Fruit fly (Drosophila melanogaster): ENCODE results near the gene CG4116.

CG4116 gene

DNA sequence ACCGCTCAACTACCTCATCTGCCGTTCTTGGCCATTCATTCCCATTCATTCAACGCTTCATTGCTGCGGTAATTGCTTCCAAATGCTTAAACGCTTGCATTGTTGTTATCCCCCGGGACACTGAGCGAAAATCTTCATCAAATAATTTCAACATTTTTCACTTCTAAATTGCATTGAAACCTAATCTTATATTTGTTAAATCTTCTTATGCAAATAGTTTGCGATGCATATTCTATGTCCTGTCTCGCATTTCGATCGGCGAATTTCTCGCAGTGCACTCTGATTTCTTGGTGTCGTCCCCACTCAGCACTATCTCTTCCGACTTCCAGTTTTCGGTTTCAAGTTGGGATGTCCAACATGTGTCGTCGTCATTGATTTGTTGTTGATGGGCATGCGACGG lies 29.6 kb upstream of the CG4116 start (continued):
- TF ChIP-seq CG10959 (GFP tag; IDR thresholded peaks at IDR 0.05) (peak; percentile 97), CG32532 (GFP tag; IDR thresholded peaks at IDR 0.05) (peak; percentile 77), Oaz (GFP tag; IDR thresholded peaks at IDR 0.05) (peak; percentile 67), CG16813 (GFP tag; IDR thresholded peaks at IDR 0.05; ENCODE audit: partially characterized antibody) (no peak), CG13123 (GFP tag; optimal IDR thresholded peaks at IDR 0.05) (peak; percentile 87), Sry-δ (GFP tag; optimal IDR thresholded peaks at IDR 0.05) (peak; percentile 65), gcm (GFP tag; optimal IDR thresholded peaks at IDR 0.05) (peak; percentile 92), ab (GFP tag; optimal IDR thresholded peaks at IDR 0.05) (peak; percentile 71), ap (GFP tag; IDR thresholded peaks at IDR 0.05) (peak; percentile 83), CG5180 (GFP tag; optimal IDR thresholded peaks at IDR 0.05) (peak; percentile 81), Aef1 (GFP tag; IDR thresholded peaks at IDR 0.05) (peak; percentile 83), slou (GFP tag; optimal IDR thresholded peaks at IDR 0.05) (peak; percentile 60), Nf-YC (tag; optimal IDR thresholded peaks at IDR 0.05) (peak; percentile 63), CG1529 (GFP tag; optimal IDR thresholded peaks at IDR 0.05) (peak; percentile 95), scrt (GFP tag; optimal IDR thresholded peaks at IDR 0.05) (peak; percentile 74), cas (GFP tag; IDR thresholded peaks at IDR 0.05) (peak; percentile 51; the same call in 1 of the 2 replicates), knrl (GFP tag; IDR thresholded peaks at IDR 0.05; ENCODE audit: partially characterized antibody) (no peak), pnt (GFP tag; optimal IDR thresholded peaks at IDR 0.05) (peak; percentile 96), ac (GFP tag; optimal IDR thresholded peaks at IDR 0.05) (peak; percentile 90), CG9817 (tag; optimal IDR thresholded peaks at IDR 0.05) (peak; percentile 86), Lim3 (GFP tag; IDR thresholded peaks at IDR 0.05) (peak; percentile 38; the same call in 1 of the 2 replicates), tna (GFP tag; IDR thresholded peaks at IDR 0.05; ENCODE audit: partially characterized antibody) (no peak), Side (GFP tag; optimal IDR thresholded peaks at IDR 0.05) (peak; percentile 94), CG3726 (GFP tag; IDR thresholded peaks at IDR 0.05) (peak; percentile 84; the same call in 2 of the 3 replicates), seq (GFP tag; IDR thresholded peaks at IDR 0.05) (peak; percentile 63), run (tag; optimal IDR thresholded peaks at IDR 0.05) (peak; percentile 68), CoRest (tag; optimal IDR thresholded peaks at IDR 0.05) (peak; percentile 94), CG16779 (GFP tag; IDR thresholded peaks at IDR 0.05) (no peak), Xbp1 (GFP tag; optimal IDR thresholded peaks at IDR 0.05) (peak; percentile 93), CG5953 (GFP tag; IDR thresholded peaks at IDR 0.05) (peak; percentile 77), CG17912 (GFP tag; optimal IDR thresholded peaks at IDR 0.05) (peak; percentile 65), CG2202 (tag; optimal IDR thresholded peaks at IDR 0.05) (peak; percentile 95), CG12744 (GFP tag; optimal IDR thresholded peaks at IDR 0.05) (peak; percentile 84), CG30020 (tag; optimal IDR thresholded peaks at IDR 0.05) (peak; percentile 72), mam (GFP tag; optimal IDR thresholded peaks at IDR 0.05) (peak; percentile 84), CG9215 (GFP tag; IDR thresholded peaks at IDR 0.05) (peak; percentile 70), lbe (GFP tag; optimal IDR thresholded peaks at IDR 0.05) (peak; percentile 44), CG31224 (GFP tag; IDR thresholded peaks at IDR 0.05) (peak; percentile 75), luna (GFP tag; optimal IDR thresholded peaks at IDR 0.05) (no peak), CG13424 (tag; optimal IDR thresholded peaks at IDR 0.05) (peak; percentile 94), Oli (tag; optimal IDR thresholded peaks at IDR 0.05) (peak; percentile 94), yki (optimal IDR thresholded peaks at IDR 0.05) (no peak), aop (GFP tag; IDR thresholded peaks at IDR 0.05) (peak; percentile 77), bcd (GFP tag; optimal IDR thresholded peaks at IDR 0.05) (peak; percentile 89), crol (GFP tag; IDR thresholded peaks at IDR 0.05) (peak; percentile 69), Hmx (GFP tag; optimal IDR thresholded peaks at IDR 0.05) (peak; percentile 45), E2f1 (GFP tag; IDR thresholded peaks at IDR 0.05) (peak; percentile 88), ci (GFP tag; IDR thresholded peaks at IDR 0.05) (peak; percentile 97), Mrtf (GFP tag; IDR thresholded peaks at IDR 0.05) (peak; percentile 89), CG9797 (GFP tag; optimal IDR thresholded peaks at IDR 0.05) (peak; percentile 41), Hand (GFP tag; optimal IDR thresholded peaks at IDR 0.05) (peak; percentile 40), sim (GFP tag; IDR thresholded peaks at IDR 0.05) (peak; percentile 92)
